Fruit fly (Drosophila melanogaster): ENCODE results near the gene CG18549.

- TF ChIP-seq ttk (optimal IDR thresholded peaks at IDR 0.05) (no peak), Sin3A (optimal IDR thresholded peaks at IDR 0.05) (no peak), psq (optimal IDR thresholded peaks at IDR 0.05) (no peak), Myc (optimal IDR thresholded peaks at IDR 0.05) (no peak)
Observed at dm6 chr3R:12402935-12403334, 46.2 kb upstream of the CG18549 start.

All from Kc167 (cell line).